Worm (Caenorhabditis elegans) whole organism, L4 larva: ENCODE results near the gene ivns-1.

Experiments
- F10B5.3 ChIP-seq: sonication (generic microtip); optimal IDR thresholded peaks from 2 replicates; lab custom pipeline; 2016; ENCODE audit warnings: mild to moderate bottlenecking, missing genetic modification characterization, missing compliant biosample characterization
- F44E2.7 ChIP-seq: fragments of 200-800 bp; sonication (Bioruptor generic); IDR thresholded peaks from 2 replicates; pipeline ENCODE4 v2.1.2; 2022; ENCODE audit warnings: missing genetic modification characterization, missing compliant biosample characterization
- F49E8.2 ChIP-seq: sonication (generic microtip); optimal IDR thresholded peaks from 2 replicates; lab custom pipeline; 2016; ENCODE audit warnings: missing compliant biosample characterization, mild to moderate bottlenecking, missing genetic modification characterization, borderline replicate concordance
- T20F7.1 ChIP-seq: fragments of 200-800 bp; sonication (Bioruptor generic); optimal IDR thresholded peaks from 2 replicates; lab custom pipeline; 2018; ENCODE audit warnings: mild to moderate bottlenecking, missing genetic modification characterization, missing compliant biosample characterization
- Y105C5A.15 ChIP-seq: fragments of 200-800 bp; sonication (Bioruptor generic); IDR thresholded peaks from 2 replicates; pipeline ENCODE4 v1.3.6; 2022; ENCODE audit warnings: missing genetic modification characterization, missing compliant biosample characterization
- ZK337.2 ChIP-seq: fragments of 200-800 bp; sonication (Bioruptor generic); IDR thresholded peaks from 2 replicates; pipeline ENCODE4 v1.3.6; 2022; ENCODE audit warnings: missing genetic modification reagents, missing genetic modification characterization, missing compliant biosample characterization
- ZK546.5 ChIP-seq, 2 experiments: sonication (generic microtip); optimal IDR thresholded peaks; 2 replicates each; lab custom pipeline; 2017; ENCODE audit warnings: missing biosample characterization in 2 of 2, missing genetic modification characterization in 2 of 2
- aha-1 ChIP-seq: fragments of 150-350 bp; peaks from one replicate; lab custom pipeline; 2014; ENCODE audit warnings: missing biosample characterization, missing genetic modification characterization
- ama-1 ChIP-seq: fragments of 150-350 bp; optimal IDR thresholded peaks from 2 replicates; lab custom pipeline; 2014; ENCODE audit warnings: inconsistent platforms, mixed read lengths
- attf-4 ChIP-seq: sonication (generic microtip); optimal IDR thresholded peaks from 3 replicates; lab custom pipeline; 2017; ENCODE audit warnings: missing biosample characterization, missing genetic modification characterization
- ceh-20 ChIP-seq: fragments of 200-800 bp; sonication (Bioruptor generic); IDR thresholded peaks from 2 replicates; pipeline ENCODE4 v1.3.6; 2022; ENCODE audit warnings: missing genetic modification reagents, missing genetic modification characterization, missing compliant biosample characterization
- ceh-28 ChIP-seq: fragments of 150-350 bp; optimal IDR thresholded peaks from 2 replicates; lab custom pipeline; 2014; ENCODE audit warnings: missing biosample characterization, missing genetic modification reagents, missing genetic modification characterization
- ceh-62 ChIP-seq: sonication (generic microtip); optimal IDR thresholded peaks from 2 replicates; lab custom pipeline; 2017; ENCODE audit warnings: missing biosample characterization, missing genetic modification characterization
- ces-1 ChIP-seq: fragments of 150-350 bp; sonication (generic microtip); optimal IDR thresholded peaks from 4 replicates; lab custom pipeline; 2014; ENCODE audit warnings: missing biosample characterization, missing genetic modification reagents, missing genetic modification characterization
- daf-16 ChIP-seq, 3 experiments: sonication (generic microtip); optimal IDR thresholded peaks; 2 replicates each; lab custom pipeline; 2016 to 2017; ENCODE audit warnings: missing genetic modification characterization in 3 of 3, missing genetic modification reagents in 3 of 3, mild to moderate bottlenecking in 2 of 3, missing compliant biosample characterization in 2 of 3, missing biosample characterization in 1 of 3, moderate library complexity in 1 of 3
- daf-19 ChIP-seq: fragments of 200-800 bp; sonication (Bioruptor generic); conservative IDR thresholded peaks from 2 replicates; pipeline ENCODE4 v1.3.6; 2022; ENCODE audit warnings: missing genetic modification characterization, missing compliant biosample characterization
- dmd-9 ChIP-seq: fragments of 200-800 bp; sonication (Bioruptor generic); IDR thresholded peaks from 2 replicates; pipeline ENCODE4 v1.3.6; 2022; ENCODE audit warnings: missing genetic modification reagents, missing genetic modification characterization, missing compliant biosample characterization
- dve-1 ChIP-seq: sonication (generic microtip); optimal IDR thresholded peaks from 2 replicates; lab custom pipeline; 2017; ENCODE audit warnings: antibody characterized with exemption, mild to moderate bottlenecking, missing genetic modification characterization, missing compliant biosample characterization; ENCODE audit not compliant: insufficient read depth
- egl-27 ChIP-seq: sonication (generic microtip); optimal IDR thresholded peaks from 3 replicates; lab custom pipeline; 2017; ENCODE audit warnings: missing biosample characterization, missing genetic modification reagents, missing genetic modification characterization
- egl-43 ChIP-seq: fragments of 200-800 bp; sonication (Bioruptor generic); IDR thresholded peaks from 2 replicates; pipeline ENCODE4 v1.3.6; 2022; ENCODE audit warnings: missing genetic modification reagents, missing genetic modification characterization, missing compliant biosample characterization
- hlh-30 ChIP-seq: sonication (generic microtip); optimal IDR thresholded peaks from 2 replicates; lab custom pipeline; 2017; ENCODE audit warnings: antibody characterized with exemption, mild to moderate bottlenecking, missing genetic modification characterization, missing compliant biosample characterization; ENCODE audit not compliant: insufficient read depth
- hmg-1.1 ChIP-seq: fragments of 200-800 bp; sonication (Bioruptor generic); IDR thresholded peaks from 2 replicates; pipeline ENCODE4 v1.3.6; 2022; ENCODE audit warnings: missing genetic modification reagents, missing genetic modification characterization, missing compliant biosample characterization
- jun-1 ChIP-seq: fragments of 150-350 bp; optimal IDR thresholded peaks from 2 replicates; lab custom pipeline; 2014; ENCODE audit warnings: missing biosample characterization, missing genetic modification reagents, missing genetic modification characterization
- lim-7 ChIP-seq: fragments of 200-800 bp; sonication (Bioruptor generic); IDR thresholded peaks from 2 replicates; pipeline ENCODE4 v1.3.6; 2022; ENCODE audit warnings: missing genetic modification characterization, missing compliant biosample characterization
- lin-15B ChIP-seq: fragments of 150-350 bp; sonication (generic microtip); optimal IDR thresholded peaks from 3 replicates; lab custom pipeline; 2014; ENCODE audit warnings: missing biosample characterization, missing genetic modification characterization
- lin-29 ChIP-seq: fragments of 200-800 bp; sonication (Bioruptor generic); IDR thresholded peaks from 2 replicates; pipeline ENCODE4 v1.3.6; 2022; ENCODE audit warnings: missing genetic modification reagents, missing genetic modification characterization, missing compliant biosample characterization
- mep-1 ChIP-seq: fragments of 150-350 bp; sonication (generic microtip); optimal IDR thresholded peaks from 3 replicates; lab custom pipeline; 2014; ENCODE audit warnings: missing biosample characterization, missing genetic modification characterization
- mes-2 ChIP-seq: sonication (generic microtip); optimal IDR thresholded peaks from 2 replicates; lab custom pipeline; 2016; ENCODE audit warnings: missing genotype, mild to moderate bottlenecking, missing genetic modification characterization, missing compliant biosample characterization; ENCODE audit not compliant: poor library complexity, severe bottlenecking
- mxl-3 ChIP-seq: fragments of 200-800 bp; sonication (Bioruptor generic); optimal IDR thresholded peaks from 2 replicates; lab custom pipeline; 2018; ENCODE audit warnings: mild to moderate bottlenecking, missing genetic modification characterization, missing compliant biosample characterization
- nhr-10 ChIP-seq: fragments of 150-350 bp; optimal IDR thresholded peaks from 2 replicates; lab custom pipeline; 2014; ENCODE audit warnings: missing biosample characterization, missing genetic modification characterization
- nhr-102 ChIP-seq: sonication (generic microtip); optimal IDR thresholded peaks from 2 replicates; lab custom pipeline; 2016; ENCODE audit warnings: mild to moderate bottlenecking, missing genetic modification characterization, moderate library complexity, missing compliant biosample characterization
- nhr-41 ChIP-seq: fragments of 200-800 bp; sonication (Bioruptor generic); IDR thresholded peaks from 2 replicates; pipeline ENCODE4 v1.3.6; 2022; ENCODE audit warnings: missing genetic modification reagents, missing genetic modification characterization, missing compliant biosample characterization
- nhr-42 ChIP-seq: fragments of 200-800 bp; sonication (Bioruptor generic); IDR thresholded peaks from 2 replicates; pipeline ENCODE4 v1.3.6; 2022; ENCODE audit warnings: missing genetic modification characterization, missing compliant biosample characterization
- nhr-76 ChIP-seq: fragments of 150-350 bp; optimal IDR thresholded peaks from 2 replicates; lab custom pipeline; 2014; ENCODE audit warnings: missing biosample characterization, missing genetic modification characterization
- nhr-77 ChIP-seq: fragments of 150-350 bp; optimal IDR thresholded peaks from 2 replicates; lab custom pipeline; 2014; ENCODE audit warnings: missing biosample characterization, missing genetic modification characterization
- php-3 ChIP-seq: fragments of 200-800 bp; sonication (Bioruptor generic); IDR thresholded peaks from 2 replicates; pipeline ENCODE4 v1.3.6; 2022; ENCODE audit warnings: missing genetic modification reagents, missing genetic modification characterization, missing compliant biosample characterization
- pqm-1 ChIP-seq: sonication (generic microtip); optimal IDR thresholded peaks from 2 replicates; lab custom pipeline; 2017; ENCODE audit warnings: missing biosample characterization, missing genetic modification characterization
- sdz-12 ChIP-seq: fragments of 200-800 bp; sonication (Bioruptor generic); optimal IDR thresholded peaks from 2 replicates; lab custom pipeline; 2018; ENCODE audit warnings: mild to moderate bottlenecking, missing genetic modification characterization, missing compliant biosample characterization
- snpc-1.2 ChIP-seq: fragments of 200-800 bp; sonication (Bioruptor generic); IDR thresholded peaks from 2 replicates; pipeline ENCODE4 v1.3.6; 2022; ENCODE audit warnings: missing genetic modification reagents, missing genetic modification characterization, missing compliant biosample characterization
- spr-3 ChIP-seq: fragments of 200-800 bp; sonication (Bioruptor generic); optimal IDR thresholded peaks from 2 replicates; lab custom pipeline; 2018; ENCODE audit warnings: mild to moderate bottlenecking, missing genetic modification characterization, missing compliant biosample characterization
- tra-1 ChIP-seq: fragments of 200-800 bp; sonication (Bioruptor generic); IDR thresholded peaks from 2 replicates; pipeline ENCODE4 v1.3.6; 2022; ENCODE audit warnings: missing genetic modification reagents, missing genetic modification characterization, missing compliant biosample characterization
- vab-7 ChIP-seq: fragments of 200-800 bp; sonication (Bioruptor generic); IDR thresholded peaks from 2 replicates; pipeline ENCODE4 v1.3.6; 2022; ENCODE audit warnings: missing genetic modification reagents, missing genetic modification characterization, missing compliant biosample characterization
- zag-1 ChIP-seq: fragments of 150-350 bp; optimal IDR thresholded peaks from 2 replicates; lab custom pipeline; 2014; ENCODE audit warnings: missing biosample characterization, missing genetic modification characterization
- zfp-2 ChIP-seq: sonication (generic microtip); optimal IDR thresholded peaks from 2 replicates; lab custom pipeline; 2016; ENCODE audit warnings: mild to moderate bottlenecking, missing genetic modification characterization, missing compliant biosample characterization
- zfp-3 ChIP-seq: fragments of 200-800 bp; sonication (Bioruptor generic); conservative IDR thresholded peaks from 2 replicates; pipeline ENCODE4 v1.3.6; 2022; ENCODE audit warnings: missing genetic modification reagents, missing genetic modification characterization, missing compliant biosample characterization
- zip-2 ChIP-seq: fragments of 150-350 bp; optimal IDR thresholded peaks from 2 replicates; lab custom pipeline; 2014; ENCODE audit warnings: missing biosample characterization, missing genetic modification characterization
- ztf-11 ChIP-seq: fragments of 150-350 bp; optimal IDR thresholded peaks from 2 replicates; lab custom pipeline; 2014; ENCODE audit warnings: missing biosample characterization, missing genetic modification characterization
- ztf-7 ChIP-seq: fragments of 150-350 bp; optimal IDR thresholded peaks from 2 replicates; lab custom pipeline; 2014; ENCODE audit warnings: missing biosample characterization, missing genetic modification characterization

The ivns-1 gene

ce11 chrX:12664987-12665451 lies 30.9 kb upstream of the ivns-1 start (continued):
- TF ChIP-seq hlh-30 (tag; lab: Kevin White, UChicago) (peak; percentile 86), aha-1 (no peak), attf-4 (tag; lab: Kevin White, UChicago) (no peak), ama-1 (lab: Kevin White, UChicago) (peak; percentile 14), ces-1 (GFP tag; lab: Kevin White, UChicago) (no peak), mxl-3 (GFP tag; lab: Kevin White, UChicago) (peak; percentile 67), lim-7 (peak; percentile 96), Y105C5A.15 (GFP tag; lab: Robert Waterston, UW) (peak; percentile 97), nhr-77 (tag; lab: Kevin White, UChicago) (no peak)

- TF ChIP-seq spr-3, result no peak
- TF ChIP-seq snpc-1.2 (GFP tag; lab: Robert Waterston, UW), result no peak
- no peak for TF ChIP-seq pqm-1 (tag; lab: Kevin White, UChicago)
- TF ChIP-seq nhr-42 (GFP tag; lab: Robert Waterston, UW), result no peak
- TF ChIP-seq Y105C5A.15 (GFP tag; lab: Robert Waterston, UW), result no peak
- no peak for TF ChIP-seq ceh-20
- TF ChIP-seq zip-2 (tag; lab: Kevin White, UChicago), result no peak
- TF ChIP-seq zag-1 (tag; lab: Kevin White, UChicago), result no peak
- TF ChIP-seq ceh-28 (tag; lab: Kevin White, UChicago), result no peak
- TF ChIP-seq lin-29 (GFP tag; lab: Robert Waterston, UW), result no peak
- no peak for TF ChIP-seq nhr-41
- no peak for TF ChIP-seq F10B5.3
- TF ChIP-seq ceh-62, result no peak
- TF ChIP-seq ztf-7, result no peak
- TF ChIP-seq sdz-12 (GFP tag; lab: Kevin White, UChicago), result no peak
- TF ChIP-seq T20F7.1, result no peak
- no peak for TF ChIP-seq lin-15B (tag; lab: Kevin White, UChicago)
- TF ChIP-seq nhr-10 (tag; lab: Kevin White, UChicago), result no peak
- TF ChIP-seq ztf-11 (tag; lab: Kevin White, UChicago), result no peak
- TF ChIP-seq, all 104 proteins: peak for 0
Measured at ce11 chrX:12664443-12664842, 30.3 kb upstream of the ivns-1 start.

ce11 chrX:12663537-12663936 lies 29.4 kb upstream of the ivns-1 start, which contains the start of gene nlp-76:
nlp-76 (minus strand) TSS chrX:12663903.
- TF ChIP-seq mxl-3 (GFP tag; lab: Kevin White, UChicago) (no peak), sdz-12 (GFP tag; lab: Kevin White, UChicago) (peak; percentile 15), vab-7 (GFP tag; lab: Robert Waterston, UW) (no peak), mep-1 (tag; lab: Kevin White, UChicago) (peak; percentile 41), hlh-30 (tag; lab: Kevin White, UChicago) (peak; percentile 56), hmg-1.1 (GFP tag; lab: Robert Waterston, UW) (0 out of 2 replicates have a peak, but pooled peaks have one; percentile 36), egl-43 (GFP tag; lab: Robert Waterston, UW) (0 out of 2 replicates have a peak, but pooled peaks have one; percentile 52), dve-1 (tag; lab: Kevin White, UChicago) (no peak), nhr-77 (tag; lab: Kevin White, UChicago) (no peak), zfp-3 (GFP tag; lab: Robert Waterston, UW) (0 out of 2 replicates have a peak, but pooled peaks have one; percentile 11), egl-27 (tag; lab: Kevin White, UChicago) (no peak), tra-1 (GFP tag; lab: Robert Waterston, UW) (no peak), ceh-62 (no peak), ZK337.2 (no peak), F10B5.3 (no peak), daf-19 (GFP tag; lab: Robert Waterston, UW) (no peak), ces-1 (GFP tag; lab: Kevin White, UChicago) (no peak), dmd-9 (GFP tag; lab: Robert Waterston, UW) (peak; percentile 41; the same call in 1 of the 2 replicates), ZK546.5 (tag; optimal IDR thresholded peaks at IDR 0.05; lab: Kevin White, UChicago) (no peak), nhr-102 (tag; lab: Kevin White, UChicago) (no peak), php-3 (0 out of 2 replicates have a peak, but pooled peaks have one; percentile 21), mes-2 (tag; lab: Kevin White, UChicago) (no peak), zfp-2 (no peak), nhr-76 (tag; lab: Kevin White, UChicago) (no peak), daf-16 (GFP tag; optimal IDR thresholded peaks at IDR 0.05; lab: Kevin White, UChicago) (no peak), daf-16 (tag; optimal IDR thresholded peaks at IDR 0.05; lab: Kevin White, UChicago) (peak; percentile 41), F44E2.7 (GFP tag; lab: Robert Waterston, UW) (no peak), jun-1 (tag; lab: Kevin White, UChicago) (no peak), F49E8.2 (tag; lab: Kevin White, UChicago) (no peak), zip-2 (tag; lab: Kevin White, UChicago) (no peak)
